Worm (Caenorhabditis elegans): ENCODE measurements around the gene F36H5.12.

The F36H5.12 gene

ce11 chrII:1724314-1724713 is 18.3 kb upstream of the F36H5.12 start, which contains the start of gene fbxb-11:
Gene fbxb-11 (plus strand): TSS chrII:1724614.
- TF ChIP-seq T26A8.4 (GFP tag; IDR thresholded peaks at IDR 0.05) (no peak), rbr-2 (tag; optimal IDR thresholded peaks at IDR 0.05) (no peak), mxl-3 (GFP tag; optimal IDR thresholded peaks at IDR 0.05) (no peak), dve-1 (tag; optimal IDR thresholded peaks at IDR 0.05; ENCODE audit: insufficient read depth) (no peak), daf-19 (GFP tag; conservative IDR thresholded peaks at IDR 0.05) (no peak), hlh-30 (tag; optimal IDR thresholded peaks at IDR 0.05; ENCODE audit: insufficient read depth) (no peak), ctbp-1 (GFP tag; IDR thresholded peaks at IDR 0.05) (no peak), nhr-41 (GFP tag; IDR thresholded peaks at IDR 0.05) (no peak), lir-3 (tag; optimal IDR thresholded peaks at IDR 0.05) (no peak)

- TF ChIP-seq zag-1 (tag; optimal IDR thresholded peaks at IDR 0.05) (no peak), unc-130 (GFP tag; optimal IDR thresholded peaks at IDR 0.05) (no peak), unc-62 (GFP tag; optimal IDR thresholded peaks at IDR 0.05 in 1 of 2) (peak in 1 of 2 experiments; percentile 63), unc-62 (tag; optimal IDR thresholded peaks at IDR 0.05) (no peak), pha-4 (GFP tag; IDR thresholded peaks at IDR 0.05) (no peak), pha-4 (tag; optimal IDR thresholded peaks at IDR 0.05) (no peak), pqm-1 (tag; optimal IDR thresholded peaks at IDR 0.05) (no peak), dmd-9 (GFP tag; IDR thresholded peaks at IDR 0.05) (no peak), lir-3 (tag; optimal IDR thresholded peaks at IDR 0.05) (no peak), F44E2.7 (GFP tag; IDR thresholded peaks at IDR 0.05) (no peak), lin-1 (GFP tag; IDR thresholded peaks at IDR 0.05) (no peak), aha-1 (tag) (peak; percentile 60), lin-13 (GFP tag; optimal IDR thresholded peaks at IDR 0.05) (no peak), dve-1 (tag; optimal IDR thresholded peaks at IDR 0.05; ENCODE audit: insufficient read depth) (no peak), mdt-29 (GFP tag; IDR thresholded peaks at IDR 0.05) (no peak), T20F7.1 (GFP tag; optimal IDR thresholded peaks at IDR 0.05) (no peak), arid-1 (GFP tag; conservative IDR thresholded peaks at IDR 0.05) (no peak), spr-3 (GFP tag; optimal IDR thresholded peaks at IDR 0.05) (no peak)
These were observed 16.9 kb upstream of the F36H5.12 start, which contains the start of gene F45C12.17 for ce11 chrII:1725735-1726134. Gene F45C12.17 (plus strand): TSS chrII:1726111.

DNA sequence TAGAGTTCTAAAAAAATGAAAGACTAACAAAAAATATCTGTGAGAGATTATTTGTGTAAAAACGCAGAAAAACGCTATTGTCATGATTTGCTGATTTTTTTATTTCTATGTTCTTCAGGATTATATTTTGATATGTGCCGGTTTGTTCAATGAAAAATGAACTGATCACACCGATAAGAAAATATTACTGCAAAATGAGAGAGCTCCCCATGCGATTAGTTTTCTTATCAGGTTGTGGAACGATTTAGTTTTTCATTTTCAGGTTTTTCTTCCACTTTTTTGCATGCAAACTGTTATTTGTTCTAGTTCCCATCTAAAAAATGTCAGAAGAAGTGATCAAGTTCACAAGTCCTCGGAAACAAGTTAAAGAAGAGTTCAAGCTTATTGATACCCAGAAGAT is 14.4 kb upstream of the F36H5.12 start, which contains the start of gene btb-9:
Gene btb-9 (plus strand): TSS at position 254 of the 400 bp plus-strand sequence.
- no peak for TF ChIP-seq dpl-1 (GFP tag; optimal IDR thresholded peaks at IDR 0.05)
- no peak for TF ChIP-seq ceh-28 (tag; optimal IDR thresholded peaks at IDR 0.05)
- no peak for TF ChIP-seq lsy-2 (tag; optimal IDR thresholded peaks at IDR 0.05)
- no peak for TF ChIP-seq dmd-9 (GFP tag; IDR thresholded peaks at IDR 0.05)
- TF ChIP-seq lin-15B (tag; optimal IDR thresholded peaks at IDR 0.05) = no peak
- TF ChIP-seq pqm-1 (tag; optimal IDR thresholded peaks at IDR 0.05) = peak; percentile 96
- peak; percentile 9 for TF ChIP-seq aha-1 (tag)
- no peak for TF ChIP-seq nhr-77 (tag; optimal IDR thresholded peaks at IDR 0.05)
- TF ChIP-seq zip-2 (tag; optimal IDR thresholded peaks at IDR 0.05) = no peak
- TF ChIP-seq daf-16 (GFP tag; optimal IDR thresholded peaks at IDR 0.05) = no peak
- TF ChIP-seq daf-16 (tag; optimal IDR thresholded peaks at IDR 0.05) = peak; percentile 58
- 0 out of 2 replicates have a peak, but pooled peaks have one; percentile 11 for TF ChIP-seq php-3 (GFP tag; IDR thresholded peaks at IDR 0.05)
- TF ChIP-seq duxl-1 (tag; optimal IDR thresholded peaks at IDR 0.05; ENCODE audit: poor library complexity) = peak; percentile 4
- peak; percentile 84 for TF ChIP-seq nhr-28 (tag; optimal IDR thresholded peaks at IDR 0.05)
- peak; percentile 72 for TF ChIP-seq dmd-6 (GFP tag; IDR thresholded peaks at IDR 0.05)
- TF ChIP-seq unc-39 (tag; optimal IDR thresholded peaks at IDR 0.05) = no peak
- peak; percentile 51 for TF ChIP-seq hlh-11 (tag; optimal IDR thresholded peaks at IDR 0.05)

Measured in whole organism, L4 larva.